Fruit fly (Drosophila melanogaster) Kc167 (cell line): ENCODE results near the gene CG10053.

Experiments
- Myc ChIP-seq: fragments of >200 bp; optimal IDR thresholded peaks from 2 replicates; lab custom pipeline; 2017; ENCODE audit warnings: missing external identifiers
- Sin3A ChIP-seq: fragments of >200 bp; optimal IDR thresholded peaks from 2 replicates; lab custom pipeline; 2018; ENCODE audit warnings: missing external identifiers
- h ChIP-seq: fragments of >200 bp; optimal IDR thresholded peaks from 3 replicates; lab custom pipeline; 2018; ENCODE audit warnings: missing external identifiers
- insv ChIP-seq: fragments of >200 bp; optimal IDR thresholded peaks from 3 replicates; lab custom pipeline; 2018; ENCODE audit warnings: missing external identifiers
- psq ChIP-seq: fragments of >200 bp; optimal IDR thresholded peaks from 2 replicates; lab custom pipeline; 2017; ENCODE audit warnings: missing external identifiers
- ttk ChIP-seq: sonication (Bioruptor generic); optimal IDR thresholded peaks from 2 replicates; lab custom pipeline; 2017; ENCODE audit warnings: missing external identifiers

Gene CG10053

DNA sequence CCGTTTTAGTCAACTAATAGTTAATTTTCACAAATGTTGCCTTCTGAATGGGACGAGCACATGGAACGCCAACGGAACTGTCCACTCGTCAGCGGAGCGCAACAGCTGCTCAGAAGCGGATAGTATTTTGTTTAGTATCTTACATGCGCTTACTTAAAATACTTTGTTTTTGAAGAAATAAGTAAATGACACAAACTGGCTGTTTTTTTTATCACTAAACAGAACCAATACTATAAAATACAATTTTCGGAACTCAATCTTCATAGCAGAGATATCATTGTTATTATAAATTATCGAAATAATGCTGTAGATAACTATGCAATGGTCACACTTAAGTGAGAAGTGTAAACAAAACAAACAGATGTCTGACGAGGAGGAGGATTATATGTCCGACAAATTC, at the start of gene CG10053, which contains the start of gene Noc3:
Gene CG10053, plus strand, starts transcription at position 202 of the 400 bp plus-strand sequence.
Gene Noc3, minus strand, starts transcription at position 81 of the 400 bp plus-strand sequence.
- TF ChIP-seq insv (lab: Kevin White, UChicago) (no peak), ttk (lab: Kevin White, UChicago) (no peak), Sin3A (no peak), psq (lab: Kevin White, UChicago) (no peak), h (lab: Kevin White, UChicago) (no peak), Myc (lab: Kevin White, UChicago) (no peak)

DNA sequence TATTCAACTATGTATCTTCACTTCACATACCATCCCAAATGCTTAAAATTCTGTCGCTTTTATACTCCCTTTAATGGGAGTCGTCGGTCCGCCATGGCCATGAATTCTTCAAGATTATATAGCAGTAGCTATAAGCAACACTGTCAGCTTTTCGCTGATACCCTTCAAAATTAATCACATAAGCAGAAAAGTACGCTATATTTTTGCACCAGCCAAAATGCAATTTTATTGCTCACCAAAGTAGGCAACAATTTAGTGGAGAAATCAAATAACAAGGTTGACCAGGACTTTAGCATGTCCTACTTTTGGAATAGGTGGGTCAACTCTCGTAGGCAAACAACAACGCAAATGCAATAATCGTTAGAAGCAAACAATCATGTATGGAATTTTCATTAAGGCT, 47.0 kb upstream of the CG10053 start:
- no peak for TF ChIP-seq Sin3A
- no peak for TF ChIP-seq Myc (lab: Kevin White, UChicago)
- TF ChIP-seq ttk (lab: Kevin White, UChicago), result no peak
- no peak for TF ChIP-seq h (lab: Kevin White, UChicago)
- no peak for TF ChIP-seq psq (lab: Kevin White, UChicago)
- no peak for TF ChIP-seq insv (lab: Kevin White, UChicago)

DNA sequence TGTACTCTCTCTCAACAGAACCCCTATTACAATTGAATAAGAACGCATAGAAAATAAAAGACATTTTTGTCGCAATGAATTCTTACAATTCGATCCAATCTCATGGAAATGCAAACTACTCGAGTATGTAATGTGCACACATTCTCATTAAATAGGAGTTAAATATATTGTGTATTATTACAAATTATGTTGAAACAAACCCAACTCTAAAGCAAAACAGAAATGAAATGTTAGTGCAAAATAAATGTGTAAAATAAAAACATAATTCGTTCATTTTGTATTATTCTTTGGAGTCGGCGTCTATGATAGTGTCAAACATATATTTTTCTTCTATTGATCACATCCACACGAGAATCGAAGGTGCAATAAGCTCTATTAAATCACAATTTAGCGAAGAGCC, 46.2 kb upstream of the CG10053 start, which contains the start of gene CG14609:
Gene CG14609, plus strand, starts transcription at position 301 of the 400 bp plus-strand sequence.
- TF ChIP-seq psq (lab: Kevin White, UChicago), result no peak
- no peak for TF ChIP-seq insv (lab: Kevin White, UChicago)
- TF ChIP-seq ttk (lab: Kevin White, UChicago), result no peak
- TF ChIP-seq Sin3A, result no peak
- TF ChIP-seq Myc (lab: Kevin White, UChicago), result no peak
- TF ChIP-seq h (lab: Kevin White, UChicago), result no peak

DNA sequence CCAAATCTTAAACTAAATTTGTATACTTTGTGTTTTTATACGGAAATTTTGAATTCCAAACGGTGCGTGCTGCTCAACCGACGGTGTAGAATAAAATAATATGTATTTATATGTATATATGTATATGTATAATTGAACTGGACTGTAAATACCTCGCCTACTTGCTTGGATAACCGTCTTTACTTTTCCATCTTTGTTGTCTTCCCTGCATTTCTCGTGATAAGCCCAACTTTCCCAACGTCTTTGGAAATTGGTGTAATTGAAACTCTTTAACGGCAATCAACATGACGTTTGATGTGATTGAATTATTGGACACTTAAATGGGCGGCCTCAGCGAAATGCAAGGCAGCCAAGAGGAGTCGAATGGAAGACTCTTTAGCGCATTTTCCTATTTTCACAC, 38.6 kb upstream of the CG10053 start, which contains the start of gene CG1288:
Gene CG1288, minus strand, starts transcription at position 101 of the 400 bp plus-strand sequence.
- no peak for TF ChIP-seq Myc (lab: Kevin White, UChicago)
- TF ChIP-seq insv (lab: Kevin White, UChicago), result no peak
- no peak for TF ChIP-seq h (lab: Kevin White, UChicago)
- TF ChIP-seq ttk (lab: Kevin White, UChicago), result no peak
- no peak for TF ChIP-seq psq (lab: Kevin White, UChicago)
- TF ChIP-seq Sin3A, result no peak

DNA sequence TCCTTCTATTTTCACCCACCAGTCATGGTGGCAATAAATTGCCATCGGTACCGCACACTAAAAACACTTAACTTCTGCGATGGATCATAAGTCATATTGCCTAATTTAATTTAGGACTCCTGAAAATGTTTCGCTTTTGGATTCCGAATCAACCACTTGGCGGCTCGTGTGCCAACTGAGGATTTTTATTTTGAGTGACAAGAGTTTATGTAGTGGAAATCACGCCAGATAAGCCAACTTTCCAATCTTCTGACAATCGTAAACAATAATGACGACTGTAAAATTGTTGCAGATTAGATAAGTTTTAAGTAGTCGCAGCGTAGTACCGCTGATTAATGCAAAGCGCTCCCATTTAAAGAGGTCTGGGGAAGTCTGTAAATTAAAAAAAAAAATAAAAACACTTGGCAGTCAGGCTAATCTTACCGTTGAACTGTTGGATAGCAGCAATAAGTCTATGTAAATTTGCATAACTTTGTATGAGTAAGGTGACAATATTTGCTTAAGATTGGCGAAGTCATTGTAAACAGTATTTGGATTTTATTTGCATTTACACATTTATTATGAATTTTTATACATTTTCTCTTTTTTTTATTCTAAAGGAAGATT, 29.9 kb upstream of the CG10053 start, which contains the start of gene CG14606:
Gene CG14606, minus strand, starts transcription at position 160 of the 606 bp plus-strand sequence.
- TF ChIP-seq Sin3A (no peak), h (lab: Kevin White, UChicago) (no peak), Myc (lab: Kevin White, UChicago) (no peak), psq (lab: Kevin White, UChicago) (no peak), insv (lab: Kevin White, UChicago) (no peak), ttk (lab: Kevin White, UChicago) (no peak)

DNA sequence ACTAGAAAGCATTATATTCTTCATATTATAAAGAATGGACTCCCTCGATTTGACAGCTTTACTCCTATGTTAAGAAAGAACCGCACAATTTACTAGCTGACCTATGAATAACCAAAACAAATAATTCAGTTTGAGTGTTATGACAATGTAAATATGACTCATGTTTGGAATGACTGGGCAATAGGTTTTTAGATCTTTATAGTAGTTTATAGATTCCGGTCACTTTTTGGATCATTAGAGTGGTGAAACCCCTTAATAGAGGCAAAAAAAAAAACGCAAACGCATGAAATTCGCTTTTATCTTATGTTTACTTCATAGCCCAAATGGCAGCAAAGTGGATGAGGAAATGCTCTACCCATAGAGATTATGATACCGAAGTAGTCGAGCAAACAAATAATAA, 27.3 kb upstream of the CG10053 start, which contains the start of gene CG14605:
Gene CG14605, minus strand, starts transcription at position 101 of the 400 bp plus-strand sequence.
- TF ChIP-seq h (lab: Kevin White, UChicago) (no peak), psq (lab: Kevin White, UChicago) (no peak), Myc (lab: Kevin White, UChicago) (no peak)

DNA sequence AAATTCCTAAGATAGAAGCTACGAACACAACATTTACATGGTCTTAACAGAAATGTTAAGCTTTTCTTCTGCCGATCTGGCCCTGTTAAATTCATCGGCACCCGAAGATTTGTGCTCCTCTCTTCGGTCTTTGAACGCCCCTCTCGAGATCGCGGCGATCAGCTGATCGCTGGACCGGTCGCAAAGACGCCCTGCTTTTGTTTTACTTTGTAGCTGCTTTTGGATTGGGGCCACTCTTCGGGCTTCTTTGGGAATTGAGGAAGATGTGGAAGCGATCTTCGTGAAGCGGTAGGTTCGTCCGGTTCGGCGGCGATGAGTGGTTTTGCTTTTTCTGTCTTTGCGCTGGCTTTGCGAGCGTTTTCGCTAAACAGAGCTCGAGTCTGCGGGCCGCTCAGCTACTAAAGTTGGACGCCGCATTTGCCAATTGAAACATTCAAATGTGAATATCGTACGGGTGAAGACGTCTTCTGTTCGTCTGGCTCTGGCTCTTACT, 22.9 kb upstream of the CG10053 start, which contains the start of gene thw:
Gene thw, plus strand, starts transcription at position 443 of the 493 bp plus-strand sequence.
- TF ChIP-seq h (lab: Kevin White, UChicago) (no peak), ttk (lab: Kevin White, UChicago) (no peak), psq (lab: Kevin White, UChicago) (no peak), Myc (lab: Kevin White, UChicago) (no peak), insv (lab: Kevin White, UChicago) (no peak), Sin3A (no peak)

DNA sequence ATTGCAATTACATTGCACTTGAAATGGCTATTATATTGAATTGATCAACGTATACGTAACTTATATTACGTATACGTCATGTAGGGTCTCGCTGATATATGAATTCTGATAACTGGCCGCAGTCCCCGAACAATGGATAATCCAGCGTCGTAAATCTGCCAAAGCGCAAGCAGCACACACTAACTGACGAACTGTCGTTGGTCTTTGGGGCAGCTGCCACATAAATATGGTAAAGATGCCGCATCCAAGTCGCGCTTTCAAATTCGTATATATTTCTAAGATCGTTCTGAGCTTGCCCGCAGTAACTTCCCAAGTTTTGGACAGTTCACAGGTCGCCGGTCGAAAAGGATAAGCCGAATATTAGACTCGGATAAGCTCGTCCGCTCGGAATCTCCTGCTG, 5.4 kb upstream of the CG10053 start, which contains the start of gene CG14607:
Gene CG14607, plus strand, starts transcription at position 301 of the 400 bp plus-strand sequence.
- TF ChIP-seq psq (lab: Kevin White, UChicago) (no peak), Sin3A (no peak), h (lab: Kevin White, UChicago) (no peak), Myc (lab: Kevin White, UChicago) (no peak), ttk (lab: Kevin White, UChicago) (no peak), insv (lab: Kevin White, UChicago) (no peak)

DNA sequence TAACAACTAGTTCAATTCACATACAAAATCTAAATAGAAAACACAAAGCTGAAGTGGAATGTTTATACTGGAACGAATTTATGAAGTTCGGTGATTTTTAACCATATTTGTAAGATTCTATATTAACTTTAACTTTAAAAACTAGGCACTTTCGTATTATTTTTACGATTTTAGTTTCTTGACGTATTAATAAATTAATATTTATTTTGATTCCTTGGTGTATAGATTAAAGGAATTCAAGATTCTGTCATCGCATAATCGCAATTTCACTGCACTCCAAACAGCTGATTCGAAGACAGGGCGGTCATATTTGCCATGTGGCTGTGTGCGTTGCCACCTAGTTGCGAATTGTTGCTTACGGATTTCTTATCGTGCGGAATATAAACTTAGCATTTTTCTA, 2.6 kb downstream of the CG10053 start, which contains the start of the genes CG1227 and Dtwd2:
Gene CG1227, minus strand, starts transcription at position 279 of the 400 bp plus-strand sequence.
Gene Dtwd2, plus strand, starts transcription at position 336 of the 400 bp plus-strand sequence.
- no peak for TF ChIP-seq psq (lab: Kevin White, UChicago)
- no peak for TF ChIP-seq h (lab: Kevin White, UChicago)
- no peak for TF ChIP-seq insv (lab: Kevin White, UChicago)
- TF ChIP-seq Sin3A, result no peak
- TF ChIP-seq ttk (lab: Kevin White, UChicago), result no peak
- TF ChIP-seq Myc (lab: Kevin White, UChicago), result no peak

DNA sequence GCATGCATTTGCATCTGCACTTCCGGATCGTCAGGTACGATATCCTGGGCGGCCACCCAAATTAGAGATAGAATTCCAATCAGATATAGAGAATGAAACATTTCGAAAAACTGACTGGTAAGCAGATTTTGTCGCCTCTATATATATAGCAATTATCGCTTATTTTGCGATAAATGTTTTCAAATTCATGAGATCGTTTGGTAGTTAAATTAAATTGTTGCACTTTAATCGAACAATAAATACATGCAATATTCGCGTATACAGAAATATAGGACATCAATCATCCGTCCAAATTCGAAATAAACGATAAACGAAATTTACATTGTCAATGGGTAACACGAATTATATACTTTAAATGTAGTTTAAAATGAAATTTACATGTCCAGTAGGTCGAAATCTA, 5.0 kb downstream of the CG10053 start, which contains the start of gene Obp84a:
Gene Obp84a, minus strand, starts transcription at position 101 of the 400 bp plus-strand sequence.
- TF ChIP-seq Myc (lab: Kevin White, UChicago) (no peak), psq (lab: Kevin White, UChicago) (no peak), h (lab: Kevin White, UChicago) (no peak), insv (lab: Kevin White, UChicago) (no peak), ttk (lab: Kevin White, UChicago) (no peak), Sin3A (no peak)

DNA sequence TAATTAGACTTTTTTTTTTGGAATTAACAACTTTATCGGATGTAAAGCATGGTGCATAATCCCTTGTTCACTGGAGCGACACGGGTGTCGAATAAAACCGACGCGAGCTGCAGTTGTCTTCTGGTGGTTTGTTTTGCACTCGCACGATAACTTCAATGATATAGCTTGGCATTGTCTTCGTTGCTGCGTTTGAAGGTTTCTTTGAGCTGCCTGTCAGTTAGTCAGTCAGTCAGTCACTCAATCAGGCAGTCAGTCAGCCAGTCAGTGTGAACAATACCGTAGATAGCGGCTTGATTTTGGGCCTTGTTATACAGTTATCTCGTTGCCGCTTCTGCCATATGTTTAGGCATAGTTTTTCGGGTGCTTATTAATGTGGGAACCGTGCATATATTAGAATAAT, 12.7 kb downstream of the CG10053 start:
- TF ChIP-seq Myc (lab: Kevin White, UChicago) (no peak), h (lab: Kevin White, UChicago) (no peak), insv (lab: Kevin White, UChicago) (no peak), ttk (lab: Kevin White, UChicago) (no peak), psq (lab: Kevin White, UChicago) (no peak), Sin3A (no peak)
